Worm (Caenorhabditis elegans) whole organism, L1 larva: ENCODE data around the gene cyp-32B1.

Experiments
- C16A3.4 ChIP-seq: fragments of 150-350 bp; optimal IDR thresholded peaks from 2 replicates; lab custom pipeline; 2014; ENCODE audit warnings: missing biosample characterization, missing genetic modification characterization
- Y116A8C.19 ChIP-seq: sonication (generic microtip); optimal IDR thresholded peaks from 2 replicates; lab custom pipeline; 2016; ENCODE audit warnings: missing compliant biosample characterization, missing genetic modification characterization, borderline replicate concordance
- aha-1 ChIP-seq: fragments of 150-350 bp; optimal IDR thresholded peaks from 2 replicates; lab custom pipeline; 2014; ENCODE audit warnings: missing biosample characterization, missing genetic modification characterization
- ama-1 ChIP-seq: fragments of 150-350 bp; optimal IDR thresholded peaks from 2 replicates; lab custom pipeline; 2014
- ceh-88 ChIP-seq: fragments of 200-800 bp; sonication (Bioruptor generic); IDR thresholded peaks from 2 replicates; pipeline ENCODE4 v1.3.6; 2022; ENCODE audit warnings: missing genetic modification characterization, missing compliant biosample characterization
- ceh-90 ChIP-seq: sonication (generic microtip); optimal IDR thresholded peaks from 2 replicates; lab custom pipeline; 2016; ENCODE audit warnings: missing genetic modification characterization, missing compliant biosample characterization
- dpl-1 ChIP-seq, 3 experiments: fragments of 150-350 bp in 2 of 3; sonication (generic microtip) in 1 of 3; optimal IDR thresholded peaks; 2 replicates each; lab custom pipeline; 2014 to 2017; ENCODE audit warnings: missing biosample characterization in 3 of 3, missing genetic modification characterization in 3 of 3, missing genetic modification reagents in 3 of 3
- efl-1 ChIP-seq, 4 experiments: fragments of 150-350 bp; optimal IDR thresholded peaks in 3 of 4; peaks in 1 of 4; 1 replicate in 1 of 4; 2 replicates in 3 of 4; lab custom pipeline; 2014; ENCODE audit warnings: missing biosample characterization in 2 of 4, missing genetic modification characterization in 2 of 4, missing genetic modification reagents in 2 of 4
- efl-3 ChIP-seq: fragments of 200-800 bp; sonication (Bioruptor generic); optimal IDR thresholded peaks from 2 replicates; lab custom pipeline; 2018; ENCODE audit warnings: mild to moderate bottlenecking, missing genetic modification characterization, missing compliant biosample characterization
- elt-2 ChIP-seq: sonication (generic microtip); optimal IDR thresholded peaks from 2 replicates; lab custom pipeline; 2016; ENCODE audit warnings: missing genetic modification characterization, mild to moderate bottlenecking, inconsistent platforms, missing compliant biosample characterization, missing genetic modification reagents
- elt-3 ChIP-seq, 6 experiments: fragments of 150-350 bp in 1 of 6; sonication (generic microtip); optimal IDR thresholded peaks; 2 replicates each; lab custom pipeline; 2017 to 2018; ENCODE audit warnings: missing biosample characterization in 6 of 6, missing genetic modification characterization in 6 of 6, inconsistent platforms in 1 of 6
- ets-5 ChIP-seq: fragments of 200-800 bp; sonication (Bioruptor generic); IDR thresholded peaks from 2 replicates; pipeline ENCODE4 v1.3.6; 2022; ENCODE audit warnings: missing genetic modification characterization, missing compliant biosample characterization
- fos-1 ChIP-seq: fragments of 150-350 bp; optimal IDR thresholded peaks from 2 replicates; lab custom pipeline; 2014; ENCODE audit warnings: missing biosample characterization, missing genetic modification characterization
- grh-1 ChIP-seq: fragments of 200-800 bp; sonication (Bioruptor generic); IDR thresholded peaks from 2 replicates; pipeline ENCODE4 v1.3.6; 2022; ENCODE audit warnings: missing genetic modification reagents, missing genetic modification characterization, missing compliant biosample characterization
- hlh-17 ChIP-seq: fragments of 200-800 bp; sonication (Bioruptor generic); optimal IDR thresholded peaks from 2 replicates; lab custom pipeline; 2018; ENCODE audit warnings: missing genetic modification characterization, mild to moderate bottlenecking, missing compliant biosample characterization, moderate library complexity, borderline replicate concordance
- isw-1 ChIP-seq: fragments of 200-800 bp; sonication (Bioruptor generic); IDR thresholded peaks from 2 replicates; pipeline ENCODE4 v1.3.6; 2022; ENCODE audit warnings: missing genetic modification characterization, missing compliant biosample characterization
- lin-13 ChIP-seq: fragments of 150-350 bp; optimal IDR thresholded peaks from 2 replicates; lab custom pipeline; 2014; ENCODE audit warnings: missing biosample characterization, missing genetic modification reagents, missing genetic modification characterization
- lin-14 ChIP-seq: fragments of 200-800 bp; sonication (Bioruptor generic); optimal IDR thresholded peaks from 2 replicates; lab custom pipeline; 2018; ENCODE audit warnings: mild to moderate bottlenecking, missing genetic modification characterization, moderate library complexity, missing compliant biosample characterization
- lin-39 ChIP-seq: fragments of 150-350 bp; optimal IDR thresholded peaks from 2 replicates; lab custom pipeline; 2014; ENCODE audit warnings: missing biosample characterization, missing genetic modification reagents, missing genetic modification characterization
- lsy-2 ChIP-seq, 2 experiments: fragments of 150-350 bp; optimal IDR thresholded peaks; 2 replicates each; lab custom pipeline; 2014; ENCODE audit warnings: missing biosample characterization in 2 of 2, missing genetic modification characterization in 2 of 2
- mab-9 ChIP-seq: fragments of 200-800 bp; sonication (Bioruptor generic); IDR thresholded peaks from 2 replicates; pipeline ENCODE4 v1.3.6; 2022; ENCODE audit warnings: missing genetic modification reagents, missing genetic modification characterization, missing compliant biosample characterization
- mef-2 ChIP-seq: fragments of 150-350 bp; optimal IDR thresholded peaks from 2 replicates; lab custom pipeline; 2014; ENCODE audit warnings: missing biosample characterization, missing genetic modification characterization
- nhr-11 ChIP-seq: fragments of 150-350 bp; optimal IDR thresholded peaks from 2 replicates; lab custom pipeline; 2014; ENCODE audit warnings: missing biosample characterization, missing genetic modification characterization
- nhr-28 ChIP-seq: fragments of 150-350 bp; optimal IDR thresholded peaks from 2 replicates; lab custom pipeline; 2014; ENCODE audit warnings: missing biosample characterization, missing genetic modification characterization
- nhr-76 ChIP-seq: sonication (generic microtip); optimal IDR thresholded peaks from 2 replicates; lab custom pipeline; 2017; ENCODE audit warnings: missing biosample characterization, missing genetic modification characterization
- nhr-84 ChIP-seq: sonication (generic microtip); optimal IDR thresholded peaks from 2 replicates; lab custom pipeline; 2017; ENCODE audit warnings: missing biosample characterization, missing genetic modification characterization
- nhr-90 ChIP-seq: sonication (generic microtip); optimal IDR thresholded peaks from 2 replicates; lab custom pipeline; 2016; ENCODE audit warnings: mild to moderate bottlenecking, missing genetic modification characterization, missing compliant biosample characterization; ENCODE audit not compliant: poor library complexity
- snpc-4 ChIP-seq: fragments of 150-350 bp; optimal IDR thresholded peaks from 2 replicates; lab custom pipeline; 2014; ENCODE audit warnings: missing biosample characterization, missing genetic modification characterization
- snu-23 ChIP-seq: sonication (generic microtip); optimal IDR thresholded peaks from 2 replicates; lab custom pipeline; 2016; ENCODE audit warnings: missing genetic modification characterization, missing compliant biosample characterization
- tbx-2 ChIP-seq: sonication (generic microtip); optimal IDR thresholded peaks from 2 replicates; lab custom pipeline; 2016; ENCODE audit warnings: missing genetic modification characterization, missing compliant biosample characterization
- unc-98 ChIP-seq: fragments of 200-800 bp; sonication (Bioruptor generic); IDR thresholded peaks from 2 replicates; pipeline ENCODE4 v1.3.6; 2022; ENCODE audit warnings: missing genetic modification characterization, missing compliant biosample characterization
- zag-1 ChIP-seq: fragments of 150-350 bp; optimal IDR thresholded peaks from 2 replicates; lab custom pipeline; 2014; ENCODE audit warnings: missing biosample characterization, missing genetic modification characterization
- zip-4 ChIP-seq: fragments of 200-800 bp; sonication (Bioruptor generic); optimal IDR thresholded peaks from 2 replicates; lab custom pipeline; 2018; ENCODE audit warnings: mild to moderate bottlenecking, missing genetic modification characterization, moderate library complexity, missing compliant biosample characterization
- ztf-4 ChIP-seq: fragments of 150-350 bp; optimal IDR thresholded peaks from 2 replicates; lab custom pipeline; 2014; ENCODE audit warnings: missing biosample characterization, missing genetic modification characterization

The cyp-32B1 gene

DNA sequence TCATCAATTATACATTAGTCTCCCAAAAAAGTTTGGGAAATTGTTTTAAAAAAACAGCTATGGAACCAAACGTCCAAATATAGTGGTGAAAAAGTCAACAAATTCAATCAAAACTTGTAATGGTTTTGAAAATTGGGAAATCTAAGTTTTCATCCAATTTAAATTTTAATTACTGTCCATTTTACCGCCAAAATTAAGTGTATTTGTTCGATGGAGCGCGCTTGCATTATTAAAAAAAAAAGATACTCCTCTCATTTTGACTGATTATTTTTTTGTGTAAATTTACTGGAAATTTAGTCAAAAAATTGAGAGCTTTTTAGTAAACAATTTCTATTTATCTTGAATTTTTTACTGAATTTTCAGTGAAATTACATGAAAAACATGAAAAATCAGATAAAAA, 26.8 kb downstream of the cyp-32B1 start:
- TF ChIP-seq efl-1 (optimal IDR thresholded peaks at IDR 0.05; lab: Kevin White, UChicago) (no peak), efl-1 (GFP tag; optimal IDR thresholded peaks at IDR 0.05 in 1 of 2; lab: Kevin White, UChicago) (peak; percentile 19 to 92), aha-1 (tag; lab: Kevin White, UChicago) (no peak)

DNA sequence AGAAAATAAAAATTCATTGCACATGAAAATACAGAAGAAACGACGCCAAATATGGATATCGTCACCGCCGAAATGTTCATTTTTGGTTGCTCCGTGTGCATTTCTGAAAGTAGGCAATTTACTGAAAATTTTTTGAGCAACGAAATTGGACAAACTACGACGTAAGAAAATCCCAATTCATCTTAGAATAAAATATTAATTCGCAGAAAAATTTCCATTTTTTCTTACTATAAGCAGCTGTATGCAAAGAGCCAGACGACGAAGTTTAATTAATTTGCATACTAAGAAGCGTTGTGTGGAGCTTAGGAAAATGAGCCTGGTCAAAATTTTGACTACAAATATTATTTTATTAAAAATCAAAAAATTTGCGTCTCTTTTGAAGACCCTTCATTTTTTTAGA, 34.5 kb downstream of the cyp-32B1 start, which contains the start of gene srbc-19:
TSS of gene srbc-19 (minus strand) at position 101 of the 400 bp plus-strand sequence.
- TF ChIP-seq elt-3 (tag; optimal IDR thresholded peaks at IDR 0.05; lab: Kevin White, UChicago) (no peak), ets-5 (no peak), mab-9 (GFP tag; lab: Robert Waterston, UW) (no peak)

DNA sequence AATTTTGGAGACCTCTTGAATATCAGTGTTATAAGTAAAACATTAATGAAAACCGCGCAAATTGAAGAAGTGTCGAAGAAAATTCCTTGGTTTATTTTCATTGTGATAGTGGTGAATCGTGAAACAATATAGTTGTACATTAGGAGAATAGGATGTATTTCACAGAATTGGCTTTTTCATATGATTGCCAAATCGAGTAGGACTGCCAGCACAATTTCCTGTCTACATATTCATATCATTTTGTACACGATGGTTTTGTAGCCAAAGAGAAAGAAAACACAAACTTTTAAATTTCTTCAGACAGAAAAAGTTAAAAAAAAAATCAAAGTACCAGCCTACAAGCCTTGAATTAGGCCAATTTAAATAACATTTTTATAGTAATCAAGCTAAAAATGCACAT, 37.5 kb downstream of the cyp-32B1 start, which contains the start of gene str-255:
TSS of gene str-255 (minus strand) at position 101 of the 400 bp plus-strand sequence.
- no peak for TF ChIP-seq tbx-2 (tag; lab: Kevin White, UChicago)
- TF ChIP-seq lin-13 (GFP tag; lab: Kevin White, UChicago) = no peak
- TF ChIP-seq zip-4 (GFP tag; lab: Kevin White, UChicago) = no peak
- TF ChIP-seq efl-3 (GFP tag; lab: Kevin White, UChicago) = no peak
- TF ChIP-seq ztf-4 (tag; lab: Kevin White, UChicago) = no peak
- TF ChIP-seq dpl-1 (GFP tag; optimal IDR thresholded peaks at IDR 0.05; lab: Kevin White, UChicago) = no peak

DNA sequence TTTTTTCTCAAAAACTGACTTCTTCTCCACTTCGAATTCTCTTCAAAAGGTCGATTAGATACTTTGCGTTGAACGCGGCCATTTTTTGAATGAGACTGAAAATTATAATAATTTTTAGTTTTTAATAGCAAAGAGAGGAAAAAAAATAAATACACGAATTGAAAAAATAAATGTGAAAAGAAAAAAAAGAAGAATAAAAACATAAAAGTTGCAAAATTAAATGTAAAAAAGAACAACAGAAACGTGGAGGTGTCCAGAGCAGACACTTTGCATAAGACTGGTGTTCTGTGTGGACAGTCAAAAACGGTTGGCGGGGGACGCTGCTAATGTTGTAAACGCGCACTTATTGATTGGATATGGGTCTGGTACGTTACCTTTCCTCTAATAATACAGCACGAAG, 41.9 kb downstream of the cyp-32B1 start, which contains the start of gene C45H4.14:
TSS of gene C45H4.14 (minus strand) at position 101 of the 400 bp plus-strand sequence.
- TF ChIP-seq C16A3.4 (no peak), elt-2 (no peak), isw-1 (GFP tag; lab: Robert Waterston, UW) (no peak), ama-1 (lab: Kevin White, UChicago) (no peak), Y116A8C.19 (no peak), lin-39 (tag; lab: Kevin White, UChicago) (no peak), nhr-11 (tag; lab: Kevin White, UChicago) (no peak), nhr-76 (tag; lab: Kevin White, UChicago) (no peak), unc-98 (GFP tag; lab: Robert Waterston, UW) (no peak), ceh-88 (GFP tag; lab: Robert Waterston, UW) (no peak), zag-1 (no peak), nhr-90 (tag; lab: Kevin White, UChicago) (no peak), grh-1 (GFP tag; lab: Robert Waterston, UW) (no peak), snu-23 (GFP tag; lab: Kevin White, UChicago) (no peak), fos-1 (no peak), hlh-17 (GFP tag; lab: Kevin White, UChicago) (no peak), dpl-1 (GFP tag; optimal IDR thresholded peaks at IDR 0.05; lab: Kevin White, UChicago) (no peak)

DNA sequence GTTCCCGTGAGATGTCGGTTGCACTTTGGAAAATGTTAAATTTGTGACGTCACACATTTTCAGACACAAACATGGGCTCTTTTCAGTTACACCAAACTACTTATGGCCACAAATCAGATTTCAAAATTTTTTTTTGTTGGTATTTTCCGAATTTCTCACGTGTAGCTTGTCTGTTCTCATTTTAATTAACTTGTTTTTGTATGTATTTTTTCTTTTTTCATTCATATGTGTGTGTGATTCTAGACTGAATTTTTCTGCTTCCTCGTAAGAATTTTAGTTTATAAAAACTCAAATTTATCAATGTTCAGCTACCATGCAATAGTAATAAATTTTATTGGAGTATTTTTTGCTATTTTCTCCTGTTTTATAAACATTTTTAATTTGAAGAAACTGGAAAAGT, 44.4 kb downstream of the cyp-32B1 start, which contains the start of gene srbc-22:
TSS of gene srbc-22 (plus strand) at position 301 of the 400 bp plus-strand sequence.
- TF ChIP-seq efl-3 (GFP tag; lab: Kevin White, UChicago) = no peak
- TF ChIP-seq lin-13 (GFP tag; lab: Kevin White, UChicago) = no peak
- no peak for TF ChIP-seq snpc-4 (tag; lab: Kevin White, UChicago)
- no peak for TF ChIP-seq grh-1 (GFP tag; lab: Robert Waterston, UW)
- TF ChIP-seq ceh-90 (tag; lab: Kevin White, UChicago) = no peak
- no peak for TF ChIP-seq nhr-84 (tag; lab: Kevin White, UChicago)
- no peak for TF ChIP-seq nhr-28
- TF ChIP-seq lin-14 = no peak
- no peak for TF ChIP-seq mef-2
- no peak for TF ChIP-seq lsy-2 (tag; optimal IDR thresholded peaks at IDR 0.05; lab: Kevin White, UChicago)
- TF ChIP-seq C16A3.4 = no peak
- no peak for TF ChIP-seq ztf-4 (tag; lab: Kevin White, UChicago)
- TF ChIP-seq, all 84 proteins: peak for 0
